Fruit fly (Drosophila melanogaster) whole organism, adult: ENCODE results near the gene Jon25Bii.

Experiments
- CG12768 ChIP-seq: fragments of 200-800 bp; sonication (Bioruptor generic); optimal IDR thresholded peaks from 2 replicates; lab custom pipeline; 2017; ENCODE audit warnings: missing biosample characterization, missing genetic modification characterization, mild to moderate bottlenecking, moderate library complexity, missing genetic modification reagents
- CG5204 ChIP-seq: fragments of 200-800 bp; sonication (Bioruptor generic); optimal IDR thresholded peaks from 2 replicates; lab custom pipeline; 2016; ENCODE audit warnings: missing biosample characterization, missing genetic modification characterization
- Clk ChIP-seq: fragments of 200-800 bp; sonication (Bioruptor generic); optimal IDR thresholded peaks from 2 replicates; lab custom pipeline; 2017; ENCODE audit warnings: missing biosample characterization, missing genetic modification characterization
- cic ChIP-seq: fragments of 200-800 bp; sonication (Bioruptor generic); optimal IDR thresholded peaks from 2 replicates; lab custom pipeline; 2017; ENCODE audit warnings: missing biosample characterization, mild to moderate bottlenecking, missing genetic modification characterization, moderate library complexity
- cnc ChIP-seq, 2 experiments: fragments of >200 bp; optimal IDR thresholded peaks; 2 replicates each; lab custom pipeline; 2017
- toe ChIP-seq: fragments of 200-800 bp; sonication (Bioruptor generic); optimal IDR thresholded peaks from 2 replicates; lab custom pipeline; 2016; ENCODE audit warnings: missing biosample characterization, missing genetic modification characterization

- TF ChIP-seq toe (GFP tag; lab: Kevin White, UChicago) (no peak), CG5204 (GFP tag; lab: Kevin White, UChicago) (no peak), CG12768 (GFP tag; lab: Kevin White, UChicago) (no peak), Clk (no peak), cic (no peak), cnc (optimal IDR thresholded peaks at IDR 0.05; lab: Kevin White, UChicago) (no peak)
Observed at dm6 chr2L:5002031-5002430, 49.1 kb upstream of the Jon25Bii start.
